Fruit fly (Drosophila melanogaster) whole organism, adult: ENCODE measurements around the gene CG1965.

ENCODE experiments used
- CG5204 ChIP-seq: fragments of 200-800 bp; sonication (Bioruptor generic); optimal IDR thresholded peaks from 2 replicates; lab custom pipeline; 2016; ENCODE audit warnings: missing biosample characterization, missing genetic modification characterization
- Clk ChIP-seq: fragments of 200-800 bp; sonication (Bioruptor generic); optimal IDR thresholded peaks from 2 replicates; lab custom pipeline; 2017; ENCODE audit warnings: missing biosample characterization, missing genetic modification characterization
- Hr96 ChIP-seq: fragments of 200-800 bp; sonication (Bioruptor generic); optimal IDR thresholded peaks from 2 replicates; lab custom pipeline; 2016; ENCODE audit warnings: missing biosample characterization, missing genetic modification characterization
- Mnt ChIP-seq: fragments of 200-800 bp; sonication (Bioruptor generic); optimal IDR thresholded peaks from 2 replicates; lab custom pipeline; 2016; ENCODE audit warnings: missing biosample characterization, mild to moderate bottlenecking, missing genetic modification characterization
- cic ChIP-seq: fragments of 200-800 bp; sonication (Bioruptor generic); optimal IDR thresholded peaks from 2 replicates; lab custom pipeline; 2017; ENCODE audit warnings: missing biosample characterization, mild to moderate bottlenecking, missing genetic modification characterization, moderate library complexity
- kay ChIP-seq: fragments of 200-800 bp; sonication (Bioruptor generic); peaks from one replicate; lab custom pipeline; 2016; ENCODE audit warnings: missing biosample characterization, missing genetic modification characterization, borderline replicate concordance

- no peak for TF ChIP-seq kay
- TF ChIP-seq Hr96 (GFP tag; lab: Kevin White, UChicago) = no peak
- no peak for TF ChIP-seq Clk (GFP tag; lab: Kevin White, UChicago)
- TF ChIP-seq cic (GFP tag; lab: Kevin White, UChicago) = no peak
- TF ChIP-seq CG5204 (GFP tag; lab: Kevin White, UChicago) = no peak
- no peak for TF ChIP-seq Mnt
Measured at dm6 chr3R:7034440-7034839, 32.8 kb upstream of the CG1965 start.
